Worm (Caenorhabditis elegans) whole organism, young adult: ENCODE results near the gene idpp-6.

Source experiments
- B0336.3 ChIP-seq: fragments of 200-800 bp; sonication (Bioruptor generic); IDR thresholded peaks from 2 replicates; pipeline ENCODE4 v1.3.6; 2022; ENCODE audit warnings: missing genetic modification characterization, missing compliant biosample characterization
- C06A6.2 ChIP-seq: fragments of 200-800 bp; sonication (Bioruptor generic); conservative IDR thresholded peaks from 2 replicates; pipeline ENCODE4 v1.3.6; 2022; ENCODE audit warnings: missing genetic modification characterization, missing compliant biosample characterization
- C17E4.6 ChIP-seq: fragments of 200-800 bp; sonication (Bioruptor generic); IDR thresholded peaks from 2 replicates; pipeline ENCODE4 v1.3.6; 2022; ENCODE audit warnings: missing genetic modification reagents, missing genetic modification characterization, missing compliant biosample characterization
- F10E7.11 ChIP-seq: sonication (generic microtip); optimal IDR thresholded peaks from 2 replicates; lab custom pipeline; 2017; ENCODE audit warnings: mild to moderate bottlenecking, missing genetic modification characterization, moderate library complexity, missing compliant biosample characterization
- F22D6.2 ChIP-seq: sonication (generic microtip); optimal IDR thresholded peaks from 2 replicates; lab custom pipeline; 2016; ENCODE audit warnings: mild to moderate bottlenecking, missing genetic modification characterization, missing compliant biosample characterization
- F33H1.4 ChIP-seq: fragments of 200-800 bp; sonication (Bioruptor generic); IDR thresholded peaks from 2 replicates; pipeline ENCODE4 v1.3.6; 2022; ENCODE audit warnings: missing genetic modification reagents, missing genetic modification characterization, missing compliant biosample characterization
- F55B11.4 ChIP-seq: sonication (generic microtip); optimal IDR thresholded peaks from 2 replicates; lab custom pipeline; 2016; ENCODE audit warnings: missing compliant biosample characterization, missing genetic modification characterization, borderline replicate concordance; ENCODE audit not compliant: insufficient read depth
- K11D2.4 ChIP-seq: fragments of 200-800 bp; sonication (Bioruptor generic); IDR thresholded peaks from 2 replicates; pipeline ENCODE4 v1.3.6; 2022; ENCODE audit warnings: missing genetic modification reagents, missing genetic modification characterization, missing compliant biosample characterization
- K12H6.12 ChIP-seq: fragments of 200-800 bp; sonication (Bioruptor generic); optimal IDR thresholded peaks from 2 replicates; lab custom pipeline; 2018; ENCODE audit warnings: mild to moderate bottlenecking, missing genetic modification characterization, missing compliant biosample characterization
- Y95B8A.8 ChIP-seq: fragments of 200-800 bp; sonication (Bioruptor generic); IDR thresholded peaks from 2 replicates; pipeline ENCODE4 v1.3.6; 2022; ENCODE audit warnings: missing genetic modification reagents, missing genetic modification characterization, missing compliant biosample characterization
- ZK185.1 ChIP-seq: sonication (generic microtip); optimal IDR thresholded peaks from 2 replicates; lab custom pipeline; 2016; ENCODE audit warnings: mild to moderate bottlenecking, missing genetic modification characterization, missing compliant biosample characterization; ENCODE audit not compliant: poor library complexity, severe bottlenecking
- atf-7 ChIP-seq: sonication (generic microtip); optimal IDR thresholded peaks from 2 replicates; lab custom pipeline; 2017; ENCODE audit warnings: mild to moderate bottlenecking, missing genetic modification characterization, missing compliant biosample characterization
- attf-3 ChIP-seq: fragments of 200-800 bp; sonication (Bioruptor generic); conservative IDR thresholded peaks from 2 replicates; pipeline ENCODE4 v1.3.6; 2022; ENCODE audit warnings: missing genetic modification reagents, missing genetic modification characterization, missing compliant biosample characterization
- attf-5 ChIP-seq: fragments of 200-800 bp; sonication (Bioruptor generic); optimal IDR thresholded peaks from 2 replicates; lab custom pipeline; 2018; ENCODE audit warnings: mild to moderate bottlenecking, missing genetic modification characterization, missing compliant biosample characterization
- cebp-1 ChIP-seq, 2 experiments: fragments of 200-800 bp in 1 of 2; sonication (Bioruptor generic) in 1 of 2; sonication (generic microtip) in 1 of 2; IDR thresholded peaks in 1 of 2; optimal IDR thresholded peaks in 1 of 2; 2 replicates each; pipeline versions ENCODE4 v1.3.6 to Lab custom; 2017 to 2022; ENCODE audit warnings: missing compliant biosample characterization in 2 of 2, missing genetic modification characterization in 2 of 2, mild to moderate bottlenecking in 1 of 2, missing genetic modification reagents in 1 of 2, moderate library complexity in 1 of 2
- ceh-27 ChIP-seq: fragments of 200-800 bp; sonication (Bioruptor generic); optimal IDR thresholded peaks from 2 replicates; lab custom pipeline; 2018; ENCODE audit warnings: mild to moderate bottlenecking, missing genetic modification characterization, moderate library complexity, missing compliant biosample characterization
- ceh-79 ChIP-seq: sonication (generic microtip); optimal IDR thresholded peaks from 2 replicates; lab custom pipeline; 2017; ENCODE audit warnings: mild to moderate bottlenecking, missing genetic modification characterization, missing compliant biosample characterization
- die-1 ChIP-seq: sonication (generic microtip); optimal IDR thresholded peaks from 2 replicates; lab custom pipeline; 2016; ENCODE audit warnings: missing genotype, mild to moderate bottlenecking, missing genetic modification characterization, missing compliant biosample characterization
- dox-1 ChIP-seq: fragments of 200-800 bp; sonication (Bioruptor generic); IDR thresholded peaks from 2 replicates; pipeline ENCODE4 v1.3.6; 2022; ENCODE audit warnings: missing genetic modification reagents, missing genetic modification characterization, missing compliant biosample characterization
- dpl-1 ChIP-seq: fragments of 150-350 bp; optimal IDR thresholded peaks from 2 replicates; lab custom pipeline; 2014; ENCODE audit warnings: missing biosample characterization, missing genetic modification reagents, missing genetic modification characterization
- ekl-4 ChIP-seq: fragments of 200-800 bp; sonication (Bioruptor generic); IDR thresholded peaks from 2 replicates; pipeline ENCODE4 v1.3.6; 2022; ENCODE audit warnings: missing genetic modification reagents, missing genetic modification characterization, missing compliant biosample characterization
- hmg-1.2 ChIP-seq: fragments of 200-800 bp; sonication (Bioruptor generic); IDR thresholded peaks from 2 replicates; pipeline ENCODE4 v1.3.6; 2022; ENCODE audit warnings: missing genetic modification reagents, missing genetic modification characterization, missing compliant biosample characterization
- hrde-1 ChIP-seq: sonication (generic microtip); optimal IDR thresholded peaks from 2 replicates; lab custom pipeline; 2016; ENCODE audit warnings: missing genetic modification characterization, mild to moderate bottlenecking, missing compliant biosample characterization, moderate library complexity, missing genotype, missing genetic modification reagents, borderline replicate concordance
- let-607 ChIP-seq, 2 experiments: fragments of 200-800 bp in 1 of 2; sonication (Bioruptor generic) in 1 of 2; sonication (generic microtip) in 1 of 2; optimal IDR thresholded peaks; 2 replicates each; lab custom pipeline; 2016 to 2018; ENCODE audit warnings: mild to moderate bottlenecking in 2 of 2, missing compliant biosample characterization in 2 of 2, missing genetic modification characterization in 2 of 2, moderate library complexity in 2 of 2, missing genotype in 1 of 2
- lin-26 ChIP-seq: fragments of 200-800 bp; sonication (Bioruptor generic); IDR thresholded peaks from 2 replicates; pipeline ENCODE4 v1.3.6; 2022; ENCODE audit warnings: missing genetic modification reagents, missing genetic modification characterization, missing compliant biosample characterization
- lin-35 ChIP-seq, 3 experiments: fragments of 150-350 bp in 2 of 3; sonication (generic microtip) in 1 of 3; optimal IDR thresholded peaks; 2 replicates each; lab custom pipeline; 2014 to 2018; ENCODE audit warnings: missing biosample characterization in 3 of 3, missing genetic modification characterization in 3 of 3, missing genetic modification reagents in 3 of 3
- lin-40 ChIP-seq: sonication (generic microtip); optimal IDR thresholded peaks from 2 replicates; lab custom pipeline; 2016; ENCODE audit warnings: missing genetic modification characterization, mild to moderate bottlenecking, missing compliant biosample characterization, missing genotype, missing genetic modification reagents
- lin-54 ChIP-seq: fragments of 200-800 bp; sonication (Bioruptor generic); optimal IDR thresholded peaks from 2 replicates; lab custom pipeline; 2018; ENCODE audit warnings: mild to moderate bottlenecking, missing genetic modification characterization, missing compliant biosample characterization
- mxl-1 ChIP-seq: sonication (generic microtip); optimal IDR thresholded peaks from 2 replicates; lab custom pipeline; 2016; ENCODE audit warnings: missing genetic modification characterization, missing compliant biosample characterization
- nfya-2 ChIP-seq: fragments of 200-800 bp; sonication (Bioruptor generic); IDR thresholded peaks from 2 replicates; pipeline ENCODE4 v1.3.6; 2022; ENCODE audit warnings: missing genetic modification reagents, missing genetic modification characterization, missing compliant biosample characterization
- nhr-80 ChIP-seq: sonication (generic microtip); optimal IDR thresholded peaks from 2 replicates; lab custom pipeline; 2016; ENCODE audit warnings: missing genetic modification characterization, missing compliant biosample characterization
- nhr-90 ChIP-seq: sonication (generic microtip); optimal IDR thresholded peaks from 2 replicates; lab custom pipeline; 2016; ENCODE audit warnings: missing genotype, mild to moderate bottlenecking, missing genetic modification characterization, missing compliant biosample characterization
- repo-1 ChIP-seq: sonication (generic microtip); optimal IDR thresholded peaks from 2 replicates; lab custom pipeline; 2017; ENCODE audit warnings: mild to moderate bottlenecking, missing genetic modification characterization, missing compliant biosample characterization
- sdz-38 ChIP-seq: sonication (generic microtip); optimal IDR thresholded peaks from 2 replicates; lab custom pipeline; 2016; ENCODE audit warnings: missing genotype, missing genetic modification characterization, missing compliant biosample characterization
- snpc-1.3 ChIP-seq: sonication (generic microtip); optimal IDR thresholded peaks from 2 replicates; lab custom pipeline; 2017; ENCODE audit warnings: missing genetic modification characterization, mild to moderate bottlenecking, missing compliant biosample characterization, antibody characterized with exemption, moderate library complexity, missing genotype, missing genetic modification reagents; ENCODE audit not compliant: insufficient read depth
- snpc-4 ChIP-seq, 5 experiments: fragments of 150-350 bp in 1 of 5; sonication (generic microtip) in 4 of 5; optimal IDR thresholded peaks; 2 replicates each; lab custom pipeline; 2014 to 2018; ENCODE audit warnings: missing genetic modification characterization in 5 of 5, missing biosample characterization in 3 of 5, antibody characterized with exemption in 2 of 5, mild to moderate bottlenecking in 2 of 5, missing compliant biosample characterization in 2 of 5, missing genotype in 2 of 5, moderate library complexity in 2 of 5, missing genetic modification reagents in 1 of 5
- tbp1 ChIP-seq: fragments of 200-800 bp; sonication (Bioruptor generic); optimal IDR thresholded peaks from 2 replicates; lab custom pipeline; 2018; ENCODE audit warnings: mild to moderate bottlenecking, missing genetic modification characterization, missing compliant biosample characterization
- unc-62 ChIP-seq: fragments of 150-350 bp; optimal IDR thresholded peaks from 2 replicates; lab custom pipeline; 2014; ENCODE audit warnings: missing biosample characterization, missing genetic modification reagents, missing genetic modification characterization
- ztf-26 ChIP-seq: sonication (generic microtip); optimal IDR thresholded peaks from 2 replicates; lab custom pipeline; 2017; ENCODE audit warnings: missing genetic modification characterization, missing compliant biosample characterization

Gene idpp-6

DNA sequence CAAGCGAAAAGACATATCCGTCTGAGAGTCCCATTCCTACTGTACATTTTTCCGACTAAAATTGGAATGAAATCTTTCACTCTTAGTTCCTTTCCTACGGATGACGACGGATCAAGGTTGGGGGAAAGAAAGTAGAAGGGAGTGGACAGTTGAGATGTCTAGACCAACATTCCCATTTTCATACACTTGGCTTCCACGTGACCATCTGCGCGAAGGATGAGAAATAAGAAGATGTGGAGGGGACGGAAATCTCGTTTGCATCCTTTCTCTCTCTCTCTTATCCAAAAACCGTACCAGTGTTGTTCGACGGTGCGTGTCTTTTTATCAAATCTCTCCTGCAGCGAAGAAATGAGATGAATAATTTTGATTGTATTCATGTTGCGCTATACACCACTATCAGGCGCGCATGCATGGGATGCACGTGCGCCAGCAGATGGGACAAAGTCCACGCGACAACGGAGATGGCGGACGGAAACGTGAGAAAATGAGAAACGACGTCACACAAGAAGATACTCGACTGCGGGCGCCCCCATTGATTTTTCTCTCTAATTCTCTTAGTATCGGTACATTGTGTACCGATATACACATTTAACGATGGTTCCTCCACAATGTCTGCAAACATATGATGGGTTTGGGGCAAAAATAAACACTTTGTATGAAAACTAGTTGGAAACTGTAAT, 45.5 kb upstream of the idpp-6 start (continued):
- peak; percentile 81 for TF ChIP-seq dox-1
- TF ChIP-seq C17E4.6 (GFP tag; lab: Robert Waterston, UW) = 0 out of 2 replicates have a peak, but pooled peaks have one; percentile 23
- no peak for TF ChIP-seq cebp-1 (GFP tag; IDR thresholded peaks at IDR 0.05; lab: Robert Waterston, UW)
- peak; percentile 85 for TF ChIP-seq cebp-1 (tag; optimal IDR thresholded peaks at IDR 0.05; lab: Kevin White, UChicago)
- peak; percentile 4 to 76 for TF ChIP-seq let-607 (tag; optimal IDR thresholded peaks at IDR 0.05; lab: Kevin White, UChicago)
- TF ChIP-seq attf-5 (GFP tag; lab: Kevin White, UChicago) = peak; percentile 71
- no peak for TF ChIP-seq dpl-1 (GFP tag; lab: Kevin White, UChicago)
- no peak for TF ChIP-seq snpc-1.3 (tag; lab: Kevin White, UChicago)
- peak; percentile 62 for TF ChIP-seq mxl-1
- TF ChIP-seq C06A6.2 (GFP tag; lab: Robert Waterston, UW) = peak; percentile 87
- no peak for TF ChIP-seq snpc-4 (GFP tag; optimal IDR thresholded peaks at IDR 0.05; lab: Kevin White, UChicago)
- peak in 3 of 4 experiments; percentile 37 to 47 (median 38) for TF ChIP-seq snpc-4 (tag; optimal IDR thresholded peaks at IDR 0.05; lab: Kevin White, UChicago)
- TF ChIP-seq lin-26 (GFP tag; lab: Robert Waterston, UW) = no peak
- TF ChIP-seq B0336.3 (GFP tag; lab: Robert Waterston, UW) = peak; percentile 82
- TF ChIP-seq ZK185.1 (tag; lab: Kevin White, UChicago) = peak; percentile 62
- TF ChIP-seq F55B11.4 (tag; lab: Kevin White, UChicago) = no peak
- TF ChIP-seq nfya-2 (GFP tag; lab: Robert Waterston, UW) = no peak
- TF ChIP-seq tbp1 (GFP tag; lab: Kevin White, UChicago) = peak; percentile 57
- peak in 1 of 3 experiments; percentile 63 for TF ChIP-seq lin-35 (GFP tag; optimal IDR thresholded peaks at IDR 0.05; lab: Kevin White, UChicago)
- TF ChIP-seq nhr-90 (tag; lab: Kevin White, UChicago) = peak; percentile 33
- TF ChIP-seq die-1 (tag; lab: Kevin White, UChicago) = peak; percentile 78
- peak; percentile 77 for TF ChIP-seq nhr-80 (tag; lab: Kevin White, UChicago)
- peak; percentile 96 for TF ChIP-seq atf-7 (tag; lab: Kevin White, UChicago)
- peak; percentile 92 for TF ChIP-seq lin-40 (tag; lab: Kevin White, UChicago)
- TF ChIP-seq unc-62 (GFP tag; lab: Kevin White, UChicago) = peak; percentile 57
- TF ChIP-seq Y95B8A.8 = 0 out of 2 replicates have a peak, but pooled peaks have one; percentile 36
- TF ChIP-seq F22D6.2 (tag; lab: Kevin White, UChicago) = peak; percentile 89
- no peak for TF ChIP-seq sdz-38 (tag; lab: Kevin White, UChicago)
- peak; percentile 67 for TF ChIP-seq ceh-27 (GFP tag; lab: Kevin White, UChicago)
- peak; percentile 57 for TF ChIP-seq hmg-1.2 (GFP tag; lab: Robert Waterston, UW)
- TF ChIP-seq lin-54 (GFP tag; lab: Kevin White, UChicago) = peak; percentile 25
- TF ChIP-seq hrde-1 = no peak
- TF ChIP-seq attf-3 (GFP tag; lab: Robert Waterston, UW) = no peak
- TF ChIP-seq ceh-79 = no peak
- peak; percentile 63 for TF ChIP-seq K12H6.12 (tag; lab: Kevin White, UChicago)
- peak; percentile 42 for TF ChIP-seq F10E7.11
- no peak for TF ChIP-seq F33H1.4 (GFP tag; lab: Robert Waterston, UW)
- TF ChIP-seq ztf-26 (tag; lab: Kevin White, UChicago) = peak; percentile 88
- peak; percentile 69 for TF ChIP-seq ekl-4 (GFP tag; lab: Robert Waterston, UW)
- peak; percentile 74 for TF ChIP-seq repo-1 (tag; lab: Kevin White, UChicago)
- peak; percentile 90; the same call in 1 of the 2 replicates for TF ChIP-seq K11D2.4 (GFP tag; lab: Robert Waterston, UW)
